Worm (Caenorhabditis elegans) whole organism, L2 larva: ENCODE results near the gene str-89.

Source experiments
- F13H6.1 ChIP-seq: sonication (generic microtip); optimal IDR thresholded peaks from 2 replicates; lab custom pipeline; 2016; ENCODE audit warnings: missing genetic modification characterization, missing compliant biosample characterization
- R02D3.7 ChIP-seq: fragments of 150-350 bp; optimal IDR thresholded peaks from 2 replicates; lab custom pipeline; 2014; ENCODE audit warnings: missing biosample characterization, missing genetic modification characterization
- Y55F3AM.14 ChIP-seq: fragments of 200-800 bp; sonication (Bioruptor generic); optimal IDR thresholded peaks from 2 replicates; lab custom pipeline; 2018; ENCODE audit warnings: mild to moderate bottlenecking, missing genetic modification characterization, missing compliant biosample characterization
- ZK546.5 ChIP-seq: sonication (generic microtip); optimal IDR thresholded peaks from 2 replicates; lab custom pipeline; 2017; ENCODE audit warnings: missing biosample characterization, missing genetic modification characterization
- aly-2 ChIP-seq: fragments of 150-350 bp; optimal IDR thresholded peaks from 2 replicates; lab custom pipeline; 2014; ENCODE audit warnings: missing biosample characterization, missing genetic modification characterization
- ama-1 ChIP-seq: fragments of 150-350 bp; optimal IDR thresholded peaks from 2 replicates; lab custom pipeline; 2018; ENCODE audit warnings: inconsistent platforms
- blmp-1 ChIP-seq: sonication (generic microtip); optimal IDR thresholded peaks from 2 replicates; lab custom pipeline; 2017; ENCODE audit warnings: missing genetic modification characterization, mild to moderate bottlenecking, missing compliant biosample characterization, antibody characterized with exemption, moderate library complexity; ENCODE audit not compliant: insufficient read depth
- ceh-16 ChIP-seq: fragments of 150-350 bp; optimal IDR thresholded peaks from 2 replicates; lab custom pipeline; 2014; ENCODE audit warnings: missing biosample characterization, missing genetic modification characterization
- ceh-82 ChIP-seq: fragments of 150-350 bp; optimal IDR thresholded peaks from 2 replicates; lab custom pipeline; 2014; ENCODE audit warnings: missing biosample characterization, missing genetic modification characterization
- crh-2 ChIP-seq: sonication (generic microtip); optimal IDR thresholded peaks from 2 replicates; lab custom pipeline; 2017; ENCODE audit warnings: missing biosample characterization, missing genetic modification characterization
- dmd-4 ChIP-seq: sonication (generic microtip); optimal IDR thresholded peaks from 2 replicates; lab custom pipeline; 2017; ENCODE audit warnings: missing biosample characterization, missing genetic modification characterization
- egl-27 ChIP-seq: sonication (generic microtip); optimal IDR thresholded peaks from 3 replicates; lab custom pipeline; 2017; ENCODE audit warnings: missing biosample characterization, missing genetic modification reagents, missing genetic modification characterization
- elt-3 ChIP-seq: sonication (generic microtip); optimal IDR thresholded peaks from 2 replicates; lab custom pipeline; 2017; ENCODE audit warnings: missing biosample characterization, missing genetic modification characterization
- fos-1 ChIP-seq: fragments of 150-350 bp; optimal IDR thresholded peaks from 2 replicates; lab custom pipeline; 2014; ENCODE audit warnings: missing biosample characterization, missing genetic modification characterization
- gmeb-1 ChIP-seq: fragments of 150-350 bp; optimal IDR thresholded peaks from 2 replicates; lab custom pipeline; 2014; ENCODE audit warnings: missing biosample characterization, missing genetic modification characterization
- mab-5 ChIP-seq: fragments of 150-350 bp; optimal IDR thresholded peaks from 2 replicates; lab custom pipeline; 2014; ENCODE audit warnings: missing biosample characterization, missing genetic modification characterization
- mbf-1 ChIP-seq: sonication (generic microtip); optimal IDR thresholded peaks from 2 replicates; lab custom pipeline; 2017; ENCODE audit warnings: missing biosample characterization, missing genetic modification characterization
- mdl-1 ChIP-seq, 2 experiments: fragments of 150-350 bp in 1 of 2; sonication (generic microtip) in 1 of 2; optimal IDR thresholded peaks; 2 replicates each; lab custom pipeline; 2017; ENCODE audit warnings: missing biosample characterization in 2 of 2, missing genetic modification characterization in 2 of 2
- nhr-12 ChIP-seq: fragments of 150-350 bp; optimal IDR thresholded peaks from 2 replicates; lab custom pipeline; 2014; ENCODE audit warnings: missing biosample characterization, missing genetic modification characterization
- nhr-129 ChIP-seq: fragments of 150-350 bp; optimal IDR thresholded peaks from 2 replicates; lab custom pipeline; 2014; ENCODE audit warnings: missing biosample characterization, missing genetic modification characterization
- nhr-21 ChIP-seq: fragments of 150-350 bp; optimal IDR thresholded peaks from 2 replicates; lab custom pipeline; 2014; ENCODE audit warnings: missing biosample characterization, missing genetic modification characterization
- nhr-23 ChIP-seq: fragments of 150-350 bp; optimal IDR thresholded peaks from 2 replicates; lab custom pipeline; 2014; ENCODE audit warnings: missing biosample characterization, missing genetic modification reagents, missing genetic modification characterization
- nhr-25 ChIP-seq: fragments of 150-350 bp; sonication (generic microtip); optimal IDR thresholded peaks from 3 replicates; lab custom pipeline; 2014; ENCODE audit warnings: missing biosample characterization, missing genetic modification characterization
- peb-1 ChIP-seq: fragments of 150-350 bp; optimal IDR thresholded peaks from 2 replicates; lab custom pipeline; 2014; ENCODE audit warnings: missing biosample characterization, missing genetic modification characterization
- sem-4 ChIP-seq: fragments of 150-350 bp; optimal IDR thresholded peaks from 2 replicates; lab custom pipeline; 2014; ENCODE audit warnings: missing biosample characterization, missing genetic modification reagents, missing genetic modification characterization
- skn-1 ChIP-seq: sonication (generic microtip); optimal IDR thresholded peaks from 2 replicates; lab custom pipeline; 2017; ENCODE audit warnings: missing biosample characterization, missing genetic modification characterization
- sma-9 ChIP-seq, 2 experiments: fragments of 150-350 bp in 1 of 2; sonication (generic microtip) in 1 of 2; optimal IDR thresholded peaks; 2 replicates each; lab custom pipeline; 2014 to 2016; ENCODE audit warnings: missing genetic modification characterization in 2 of 2, mild to moderate bottlenecking in 1 of 2, missing biosample characterization in 1 of 2, missing compliant biosample characterization in 1 of 2, missing genetic modification reagents in 1 of 2, moderate library complexity in 1 of 2
- unc-39 ChIP-seq: fragments of 150-350 bp; optimal IDR thresholded peaks from 2 replicates; lab custom pipeline; 2014; ENCODE audit warnings: missing biosample characterization, missing genetic modification characterization
- unc-55 ChIP-seq: fragments of 150-350 bp; sonication (generic microtip); optimal IDR thresholded peaks from 3 replicates; lab custom pipeline; 2014; ENCODE audit warnings: missing biosample characterization, missing genetic modification reagents, missing genetic modification characterization
- zag-1 ChIP-seq: fragments of 150-350 bp; optimal IDR thresholded peaks from 2 replicates; lab custom pipeline; 2014; ENCODE audit warnings: missing biosample characterization, missing genetic modification characterization
- ztf-11 ChIP-seq: sonication (generic microtip); optimal IDR thresholded peaks from 2 replicates; lab custom pipeline; 2017; ENCODE audit warnings: missing biosample characterization, missing genetic modification characterization
- ztf-4 ChIP-seq: fragments of 150-350 bp; optimal IDR thresholded peaks from 2 replicates; lab custom pipeline; 2014; ENCODE audit warnings: missing biosample characterization, missing genetic modification characterization

Gene str-89

DNA sequence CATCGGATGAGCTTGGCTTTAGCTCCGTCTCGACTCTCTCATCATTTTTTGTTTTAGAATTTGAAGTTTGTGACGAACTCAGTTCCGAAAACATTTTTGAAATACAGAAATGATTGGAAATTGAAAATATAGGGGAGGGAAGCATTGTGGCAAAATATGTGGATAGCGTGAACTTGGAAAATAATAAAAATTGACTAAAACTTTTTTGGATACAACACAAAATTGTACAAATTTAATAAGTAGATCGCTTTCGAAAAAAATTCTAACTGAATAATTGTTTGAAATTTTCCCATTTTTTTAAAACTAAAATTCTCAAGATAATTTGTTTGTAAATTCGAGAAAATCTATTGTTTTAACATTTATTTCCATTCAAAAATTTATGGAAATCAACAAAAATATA is 15.1 kb downstream of the str-89 start, which contains the start of gene F59A1.15:
Gene F59A1.15 (minus strand): TSS at position 101 of the 400 bp plus-strand sequence.
- TF ChIP-seq skn-1 (tag; lab: Kevin White, UChicago) = no peak
- TF ChIP-seq unc-55 (GFP tag; lab: Kevin White, UChicago) = no peak
- TF ChIP-seq gmeb-1 = no peak
- TF ChIP-seq sma-9 (GFP tag; optimal IDR thresholded peaks at IDR 0.05; lab: Kevin White, UChicago) = no peak
- no peak for TF ChIP-seq sma-9 (tag; optimal IDR thresholded peaks at IDR 0.05; lab: Kevin White, UChicago)
- no peak for TF ChIP-seq elt-3 (tag; lab: Kevin White, UChicago)
- no peak for TF ChIP-seq fos-1 (tag; lab: Kevin White, UChicago)
- TF ChIP-seq peb-1 (tag; lab: Kevin White, UChicago) = no peak

- TF ChIP-seq ZK546.5 (tag; lab: Kevin White, UChicago) (no peak), zag-1 (tag; lab: Kevin White, UChicago) (no peak), sem-4 (tag; lab: Kevin White, UChicago) (no peak)
Measured at ce11 chrV:17684857-17685256, 16.2 kb downstream of the str-89 start, which contains the start of the genes F59A1.16 and F59A1.6. Gene F59A1.16, minus strand, starts transcription at chrV:17684957. Gene F59A1.6, plus strand, starts transcription at chrV:17685141.

- TF ChIP-seq nhr-23 (tag; lab: Kevin White, UChicago) (no peak), ZK546.5 (tag; lab: Kevin White, UChicago) (no peak), sma-9 (GFP tag; optimal IDR thresholded peaks at IDR 0.05; lab: Kevin White, UChicago) (no peak), sma-9 (tag; optimal IDR thresholded peaks at IDR 0.05; lab: Kevin White, UChicago) (no peak), egl-27 (tag; lab: Kevin White, UChicago) (no peak), peb-1 (tag; lab: Kevin White, UChicago) (no peak), skn-1 (tag; lab: Kevin White, UChicago) (no peak), nhr-12 (no peak), nhr-25 (tag; lab: Kevin White, UChicago) (no peak)
Measured at ce11 chrV:17686852-17687251, 18.2 kb downstream of the str-89 start, which contains the start of gene F59A1.18. Gene F59A1.18, minus strand, starts transcription at chrV:17686952.

- TF ChIP-seq gmeb-1 (no peak), mab-5 (tag; lab: Kevin White, UChicago) (no peak), ztf-4 (no peak), aly-2 (tag; lab: Kevin White, UChicago) (no peak), Y55F3AM.14 (GFP tag; lab: Kevin White, UChicago) (no peak), ceh-82 (no peak), mdl-1 (tag; optimal IDR thresholded peaks at IDR 0.05; lab: Kevin White, UChicago) (no peak), ztf-11 (no peak), nhr-23 (tag; lab: Kevin White, UChicago) (no peak), dmd-4 (tag; lab: Kevin White, UChicago) (no peak), blmp-1 (tag; lab: Kevin White, UChicago) (no peak), nhr-12 (no peak), peb-1 (tag; lab: Kevin White, UChicago) (no peak), ceh-16 (no peak), unc-39 (tag; lab: Kevin White, UChicago) (no peak), crh-2 (tag; lab: Kevin White, UChicago) (no peak)
Measured at ce11 chrV:17690922-17691321, 22.3 kb downstream of the str-89 start, which contains the start of gene F59A1.13. Gene F59A1.13, minus strand, starts transcription at chrV:17691022.

- peak; percentile 25 for TF ChIP-seq fos-1 (tag; lab: Kevin White, UChicago)
- no peak for TF ChIP-seq nhr-12
Measured at ce11 chrV:17694260-17694659, 25.6 kb downstream of the str-89 start.

- TF ChIP-seq mdl-1 (tag; optimal IDR thresholded peaks at IDR 0.05; lab: Kevin White, UChicago) (no peak), F13H6.1 (tag; lab: Kevin White, UChicago) (no peak), egl-27 (tag; lab: Kevin White, UChicago) (no peak), ztf-11 (no peak), nhr-21 (no peak), sem-4 (tag; lab: Kevin White, UChicago) (no peak), R02D3.7 (tag; lab: Kevin White, UChicago) (no peak), aly-2 (tag; lab: Kevin White, UChicago) (no peak), ztf-4 (no peak), sma-9 (GFP tag; optimal IDR thresholded peaks at IDR 0.05; lab: Kevin White, UChicago) (no peak), sma-9 (tag; optimal IDR thresholded peaks at IDR 0.05; lab: Kevin White, UChicago) (no peak), crh-2 (tag; lab: Kevin White, UChicago) (no peak), ama-1 (lab: Kevin White, UChicago) (no peak), elt-3 (tag; lab: Kevin White, UChicago) (no peak), mab-5 (tag; lab: Kevin White, UChicago) (no peak), Y55F3AM.14 (GFP tag; lab: Kevin White, UChicago) (no peak), nhr-129 (tag; lab: Kevin White, UChicago) (no peak), mbf-1 (tag; lab: Kevin White, UChicago) (no peak), skn-1 (tag; lab: Kevin White, UChicago) (no peak), gmeb-1 (no peak)
Measured at ce11 chrV:17695802-17696201, 27.2 kb downstream of the str-89 start, which contains the start of gene Y26G10.1. Gene Y26G10.1, minus strand, starts transcription at chrV:17695902.
